ENCODE assay signal across 2 fruit fly cellular contexts in the genomic region with DNA sequence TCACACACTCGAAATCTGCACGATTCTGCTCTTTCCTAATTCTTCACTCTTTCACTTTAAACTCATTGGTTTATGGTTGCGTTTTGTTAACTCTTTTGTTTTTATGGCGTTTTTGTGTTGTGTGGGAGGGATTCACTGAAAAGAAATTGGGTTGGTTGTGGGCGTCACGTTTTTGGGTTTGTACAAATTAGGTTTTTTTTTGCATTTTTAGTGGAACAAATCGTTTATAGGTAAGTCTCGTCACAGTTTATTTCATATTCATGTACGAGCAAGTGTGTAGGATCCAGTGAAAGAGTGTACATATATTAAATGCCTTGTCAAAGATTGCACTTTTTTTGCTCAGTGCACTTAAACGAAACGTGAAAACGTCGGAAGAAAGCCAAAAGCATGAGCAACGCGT.
TF ChIP-seq lines count a peak whose summit lies in the region.

No protein-coding gene starts in this region.

TF ChIP-seq in whole organism, embryonic, 481 proteins besides CTCF, POLR2A, EP300 and RAD21 (continued from another document and continues in another):
- TF ChIP-seq CG12299 (tag; optimal IDR thresholded peaks at IDR 0.05; lab: Kevin White, UChicago) (no peak), CG8089 (GFP tag; optimal IDR thresholded peaks at IDR 0.05; lab: Kevin White, UChicago) (no peak), vfl (GFP tag; optimal IDR thresholded peaks at IDR 0.05; lab: Kevin White, UChicago) (no peak), CG1233 (GFP tag; optimal IDR thresholded peaks at IDR 0.05; lab: Kevin White, UChicago) (no peak), Ssrp (tag; optimal IDR thresholded peaks at IDR 0.05; lab: Kevin White, UChicago) (no peak), CG9609 (GFP tag; optimal IDR thresholded peaks at IDR 0.05; lab: Kevin White, UChicago) (peak; percentile 38), zen (tag; optimal IDR thresholded peaks at IDR 0.05; lab: Kevin White, UChicago) (no peak), E2f2 (GFP tag; IDR thresholded peaks at IDR 0.05; lab: Robert Waterston, UW) (no peak), CG17829 (tag; optimal IDR thresholded peaks at IDR 0.05; lab: Kevin White, UChicago) (no peak), PHDP (tag; optimal IDR thresholded peaks at IDR 0.05; lab: Kevin White, UChicago) (peak; percentile 15), bcd (GFP tag; optimal IDR thresholded peaks at IDR 0.05; lab: Kevin White, UChicago) (peak; percentile 44), CG6689 (GFP tag; IDR thresholded peaks at IDR 0.05; lab: Robert Waterston, UW) (no peak; the same call in 1 of the 2 replicates), CG14441 (GFP tag; IDR thresholded peaks at IDR 0.05; lab: Robert Waterston, UW) (no peak), CG3838 (GFP tag; optimal IDR thresholded peaks at IDR 0.05; lab: Kevin White, UChicago) (no peak), CG12391 (tag; optimal IDR thresholded peaks at IDR 0.05; lab: Kevin White, UChicago) (peak; percentile 7), CG10147 (GFP tag; optimal IDR thresholded peaks at IDR 0.05; lab: Kevin White, UChicago) (no peak), CG3281 (GFP tag; optimal IDR thresholded peaks at IDR 0.05; lab: Kevin White, UChicago) (peak; percentile 15), repo (GFP tag; optimal IDR thresholded peaks at IDR 0.05; lab: Kevin White, UChicago) (no peak), CG31441 (GFP tag; IDR thresholded peaks at IDR 0.05; lab: Robert Waterston, UW) (0 out of 2 replicates have a peak, but pooled peaks have one; percentile 21), Ptx1 (GFP tag; IDR thresholded peaks at IDR 0.05; lab: Robert Waterston, UW) (0 out of 2 replicates have a peak, but pooled peaks have one; percentile 30), CG9797 (GFP tag; optimal IDR thresholded peaks at IDR 0.05; lab: Kevin White, UChicago) (no peak), CG30403 (GFP tag; optimal IDR thresholded peaks at IDR 0.05; lab: Kevin White, UChicago) (peak; percentile 57), Hey (tag; optimal IDR thresholded peaks at IDR 0.05; lab: Kevin White, UChicago) (no peak), CG32772 (GFP tag; IDR thresholded peaks at IDR 0.05; lab: Robert Waterston, UW) (no peak), CG1792 (GFP tag; optimal IDR thresholded peaks at IDR 0.05; lab: Kevin White, UChicago) (no peak), Optix (GFP tag; IDR thresholded peaks at IDR 0.05; lab: Robert Waterston, UW) (no peak), croc (GFP tag; conservative IDR thresholded peaks at IDR 0.05; lab: Robert Waterston, UW) (no peak), unpg (GFP tag; optimal IDR thresholded peaks at IDR 0.05; lab: Kevin White, UChicago) (peak; percentile 23), bigmax (GFP tag; optimal IDR thresholded peaks at IDR 0.05; lab: Kevin White, UChicago) (no peak), sob (GFP tag; IDR thresholded peaks at IDR 0.05; lab: Robert Waterston, UW) (no peak; the same call in 1 of the 2 replicates), CG1024 (GFP tag; IDR thresholded peaks at IDR 0.05; lab: Robert Waterston, UW) (no peak), CG11093 (GFP tag; IDR thresholded peaks at IDR 0.05; lab: Robert Waterston, UW) (0 out of 3 replicates have a peak, but pooled peaks have one; percentile 19), CG6683 (GFP tag; optimal IDR thresholded peaks at IDR 0.05; lab: Kevin White, UChicago) (no peak), CG17328 (GFP tag; IDR thresholded peaks at IDR 0.05; lab: Robert Waterston, UW) (no peak), H2.0 (GFP tag; IDR thresholded peaks at IDR 0.05; lab: Robert Waterston, UW) (no peak), CG3407 (GFP tag; optimal IDR thresholded peaks at IDR 0.05; lab: Kevin White, UChicago) (no peak), crp (GFP tag; optimal IDR thresholded peaks at IDR 0.05; lab: Kevin White, UChicago) (no peak), CG8290 (GFP tag; optimal IDR thresholded peaks at IDR 0.05; lab: Kevin White, UChicago) (no peak), CG8290 (tag; optimal IDR thresholded peaks at IDR 0.05; lab: Kevin White, UChicago) (no peak), CG34224 (GFP tag; IDR thresholded peaks at IDR 0.05; lab: Robert Waterston, UW; ENCODE audit: partially characterized antibody) (no peak), ems (GFP tag; optimal IDR thresholded peaks at IDR 0.05; lab: Kevin White, UChicago) (peak; percentile 5), CG13296 (GFP tag; optimal IDR thresholded peaks at IDR 0.05; lab: Kevin White, UChicago) (no peak), CG17361 (GFP tag; IDR thresholded peaks at IDR 0.05; lab: Robert Waterston, UW) (no peak), trh (GFP tag; optimal IDR thresholded peaks at IDR 0.05; lab: Kevin White, UChicago) (no peak), sim (GFP tag; IDR thresholded peaks at IDR 0.05; lab: Robert Waterston, UW) (no peak), Aef1 (GFP tag; IDR thresholded peaks at IDR 0.05; lab: Robert Waterston, UW) (0 out of 3 replicates have a peak, but pooled peaks have one; percentile 17), CG32532 (GFP tag; IDR thresholded peaks at IDR 0.05; lab: Robert Waterston, UW) (no peak), gsb-n (tag; optimal IDR thresholded peaks at IDR 0.05; lab: Kevin White, UChicago) (no peak), CG32767 (GFP tag; IDR thresholded peaks at IDR 0.05; lab: Robert Waterston, UW) (no peak), pzg (GFP tag; optimal IDR thresholded peaks at IDR 0.05; lab: Kevin White, UChicago) (no peak), Antp (GFP tag; optimal IDR thresholded peaks at IDR 0.05; lab: Kevin White, UChicago) (peak; percentile 25), stwl (tag; optimal IDR thresholded peaks at IDR 0.05; lab: Kevin White, UChicago) (no peak), Xbp1 (GFP tag; optimal IDR thresholded peaks at IDR 0.05; lab: Kevin White, UChicago) (peak; percentile 42), pita (GFP tag; optimal IDR thresholded peaks at IDR 0.05; lab: Kevin White, UChicago) (no peak), CG12219 (GFP tag; optimal IDR thresholded peaks at IDR 0.05; lab: Kevin White, UChicago) (no peak), Med (GFP tag; lab: Kevin White, UChicago) (peak; percentile 8), Dad (GFP tag; optimal IDR thresholded peaks at IDR 0.05; lab: Kevin White, UChicago) (no peak), unc-4 (GFP tag; IDR thresholded peaks at IDR 0.05; lab: Robert Waterston, UW; ENCODE audit: partially characterized antibody) (no peak), CG12744 (GFP tag; optimal IDR thresholded peaks at IDR 0.05; lab: Kevin White, UChicago) (no peak), ERR (GFP tag; optimal IDR thresholded peaks at IDR 0.05; lab: Kevin White, UChicago) (no peak), Dref (GFP tag; IDR thresholded peaks at IDR 0.05; lab: Robert Waterston, UW) (no peak), wek (GFP tag; optimal IDR thresholded peaks at IDR 0.05; lab: Kevin White, UChicago) (no peak), CG6854 (GFP tag; optimal IDR thresholded peaks at IDR 0.05; lab: Kevin White, UChicago) (peak; percentile 0), tll (GFP tag; optimal IDR thresholded peaks at IDR 0.05; lab: Kevin White, UChicago) (no peak), ken (GFP tag; IDR thresholded peaks at IDR 0.05; lab: Robert Waterston, UW) (0 out of 3 replicates have a peak, but pooled peaks have one; percentile 30)

TF ChIP-seq in whole organism, prepupa, 60 proteins besides CTCF, POLR2A, EP300 and RAD21 (continued from another document):
- TF ChIP-seq topi (GFP tag; optimal IDR thresholded peaks at IDR 0.05; lab: Kevin White, UChicago), result peak; percentile 62
- no peak for TF ChIP-seq fd59A (GFP tag; optimal IDR thresholded peaks at IDR 0.05; lab: Kevin White, UChicago)
- peak; percentile 19 for TF ChIP-seq CG4318 (GFP tag; optimal IDR thresholded peaks at IDR 0.05; lab: Kevin White, UChicago)
- TF ChIP-seq fkh (GFP tag; optimal IDR thresholded peaks at IDR 0.05; lab: Kevin White, UChicago), result no peak
- peak; percentile 79 for TF ChIP-seq esn (GFP tag; optimal IDR thresholded peaks at IDR 0.05; lab: Kevin White, UChicago)
- peak; percentile 53 for TF ChIP-seq CG6792 (GFP tag; optimal IDR thresholded peaks at IDR 0.05; lab: Kevin White, UChicago)
- peak; percentile 68 for TF ChIP-seq Sox102F (GFP tag; optimal IDR thresholded peaks at IDR 0.05; lab: Kevin White, UChicago)
- no peak for TF ChIP-seq Gug (GFP tag; IDR thresholded peaks at IDR 0.05; lab: Robert Waterston, UW)
- no peak for TF ChIP-seq CG6276 (GFP tag; optimal IDR thresholded peaks at IDR 0.05; lab: Kevin White, UChicago)
- TF ChIP-seq Hr39 (GFP tag; optimal IDR thresholded peaks at IDR 0.05; lab: Kevin White, UChicago), result peak; percentile 73
- TF ChIP-seq CG11902 (GFP tag; optimal IDR thresholded peaks at IDR 0.05; lab: Kevin White, UChicago), result peak; percentile 18
- peak; percentile 40 for TF ChIP-seq Eip75B (GFP tag; optimal IDR thresholded peaks at IDR 0.05; lab: Kevin White, UChicago)
- TF ChIP-seq ss (GFP tag; optimal IDR thresholded peaks at IDR 0.05; lab: Kevin White, UChicago), result no peak
- no peak for TF ChIP-seq dsx (GFP tag; optimal IDR thresholded peaks at IDR 0.05; lab: Kevin White, UChicago; ENCODE audit: poor library complexity, severe bottlenecking)
- no peak for TF ChIP-seq CG16779 (tag; optimal IDR thresholded peaks at IDR 0.05; lab: Kevin White, UChicago)
- peak; percentile 75 for TF ChIP-seq lz (GFP tag; optimal IDR thresholded peaks at IDR 0.05; lab: Kevin White, UChicago)
- TF ChIP-seq net (GFP tag; optimal IDR thresholded peaks at IDR 0.05; lab: Kevin White, UChicago), result peak; percentile 22
- TF ChIP-seq salr (GFP tag; optimal IDR thresholded peaks at IDR 0.05; lab: Kevin White, UChicago), result no peak
- no peak for TF ChIP-seq Lpt (GFP tag; optimal IDR thresholded peaks at IDR 0.05; lab: Kevin White, UChicago)
- TF ChIP-seq cyc (GFP tag; optimal IDR thresholded peaks at IDR 0.05; lab: Kevin White, UChicago), result peak; percentile 52
- no peak for TF ChIP-seq CG1621 (tag; optimal IDR thresholded peaks at IDR 0.05; lab: Kevin White, UChicago)
- peak; percentile 75 for TF ChIP-seq Met (GFP tag; optimal IDR thresholded peaks at IDR 0.05; lab: Kevin White, UChicago)
- TF ChIP-seq pdm3 (GFP tag; optimal IDR thresholded peaks at IDR 0.05; lab: Kevin White, UChicago), result peak; percentile 44
- TF ChIP-seq acj6 (GFP tag; optimal IDR thresholded peaks at IDR 0.05; lab: Kevin White, UChicago), result peak; percentile 47
- TF ChIP-seq CG10669 (GFP tag; optimal IDR thresholded peaks at IDR 0.05; lab: Kevin White, UChicago), result no peak
- TF ChIP-seq achi (GFP tag; optimal IDR thresholded peaks at IDR 0.05; lab: Kevin White, UChicago), result peak; percentile 24
- TF ChIP-seq CG9139 (GFP tag; optimal IDR thresholded peaks at IDR 0.05; lab: Kevin White, UChicago), result no peak
- no peak for TF ChIP-seq Blimp-1 (GFP tag; optimal IDR thresholded peaks at IDR 0.05; lab: Kevin White, UChicago)
- peak; percentile 45 for TF ChIP-seq Sox15 (GFP tag; optimal IDR thresholded peaks at IDR 0.05; lab: Kevin White, UChicago)
- peak; percentile 80 for TF ChIP-seq Eip78C (GFP tag; lab: Kevin White, UChicago)
- TF ChIP-seq CG6854 (GFP tag; optimal IDR thresholded peaks at IDR 0.05; lab: Kevin White, UChicago), result no peak
- peak; percentile 88 for TF ChIP-seq svp (GFP tag; lab: Kevin White, UChicago)
- peak; percentile 74 for TF ChIP-seq Smox (GFP tag; optimal IDR thresholded peaks at IDR 0.05; lab: Kevin White, UChicago)
- TF ChIP-seq CG11762 (GFP tag; optimal IDR thresholded peaks at IDR 0.05; lab: Kevin White, UChicago; ENCODE audit: insufficient read depth), result no peak
- TF ChIP-seq CG8319 (GFP tag; optimal IDR thresholded peaks at IDR 0.05; lab: Kevin White, UChicago), result no peak
- no peak for TF ChIP-seq CG6808 (GFP tag; optimal IDR thresholded peaks at IDR 0.05; lab: Kevin White, UChicago)
- TF ChIP-seq Sox14 (GFP tag; optimal IDR thresholded peaks at IDR 0.05; lab: Kevin White, UChicago), result peak; percentile 49
TF ChIP-seq in whole organism, prepupa: peak in this region for 29.
